Fruit fly (Drosophila melanogaster): Measurements from ENCODE around the gene Snap24.

Gene Snap24

dm6 chr3R:9747272-9747874 lies 15.6 kb downstream of the Snap24 start, which contains the start of gene CG12948 (continued):
- peak; percentile 11 for TF ChIP-seq CHES-1-like (GFP tag; optimal IDR thresholded peaks at IDR 0.05)
- TF ChIP-seq wdn (GFP tag; IDR thresholded peaks at IDR 0.05) = no peak
- TF ChIP-seq gem (tag; optimal IDR thresholded peaks at IDR 0.05) = no peak
- TF ChIP-seq NFAT (GFP tag; IDR thresholded peaks at IDR 0.05) = peak; percentile 64
- peak; percentile 68 for TF ChIP-seq sug (tag; optimal IDR thresholded peaks at IDR 0.05)
- peak; percentile 63; the same call in 1 of the 2 replicates for TF ChIP-seq ato (GFP tag; IDR thresholded peaks at IDR 0.05; ENCODE audit: partially characterized antibody)
- TF ChIP-seq vnd (GFP tag; IDR thresholded peaks at IDR 0.05; ENCODE audit: partially characterized antibody) = peak; percentile 86
- peak; percentile 10 for TF ChIP-seq jumu (GFP tag; optimal IDR thresholded peaks at IDR 0.05)
- peak; percentile 55 for TF ChIP-seq Sin3A (optimal IDR thresholded peaks at IDR 0.05)
- TF ChIP-seq bcd (GFP tag; optimal IDR thresholded peaks at IDR 0.05) = no peak
- peak; percentile 58 for TF ChIP-seq CoRest (tag; optimal IDR thresholded peaks at IDR 0.05)
- peak; percentile 56 for TF ChIP-seq trem (tag; optimal IDR thresholded peaks at IDR 0.05)
- TF ChIP-seq Elba2 (GFP tag; optimal IDR thresholded peaks at IDR 0.05) = no peak
- peak; percentile 56 for TF ChIP-seq CG12769 (tag; optimal IDR thresholded peaks at IDR 0.05)
- peak; percentile 16 for TF ChIP-seq pum (GFP tag; optimal IDR thresholded peaks at IDR 0.05)
- TF ChIP-seq Hr51 (GFP tag; optimal IDR thresholded peaks at IDR 0.05) = peak in 1 of 2 experiments; percentile 36
- TF ChIP-seq sob (GFP tag; IDR thresholded peaks at IDR 0.05) = peak; percentile 60
- peak; percentile 11; the same call in 1 of the 3 replicates for TF ChIP-seq Dbx (GFP tag; IDR thresholded peaks at IDR 0.05)
- no peak; the same call in 1 of the 2 replicates for TF ChIP-seq CG31441 (GFP tag; IDR thresholded peaks at IDR 0.05)
- TF ChIP-seq CG11247 (GFP tag; IDR thresholded peaks at IDR 0.05) = peak; percentile 18; the same call in 1 of the 2 replicates
- TF ChIP-seq sr (GFP tag; IDR thresholded peaks at IDR 0.05) = peak; percentile 93
- peak; percentile 69 for TF ChIP-seq CG13424 (tag; optimal IDR thresholded peaks at IDR 0.05)
- no peak for TF ChIP-seq CG8765 (GFP tag; IDR thresholded peaks at IDR 0.05)
- no peak for TF ChIP-seq Nf-YC (tag; optimal IDR thresholded peaks at IDR 0.05)
- peak; percentile 39 for TF ChIP-seq CG12155 (GFP tag; optimal IDR thresholded peaks at IDR 0.05)
- peak; percentile 54 for TF ChIP-seq CG13296 (GFP tag; optimal IDR thresholded peaks at IDR 0.05)
- TF ChIP-seq ems (GFP tag; optimal IDR thresholded peaks at IDR 0.05) = peak; percentile 11
- no peak for TF ChIP-seq jigr1 (GFP tag; IDR thresholded peaks at IDR 0.05)
- TF ChIP-seq knrl (GFP tag; IDR thresholded peaks at IDR 0.05; ENCODE audit: partially characterized antibody) = peak; percentile 87; the same call in 2 of the 3 replicates
- TF ChIP-seq CG30403 (GFP tag; optimal IDR thresholded peaks at IDR 0.05) = peak; percentile 72
- no peak for TF ChIP-seq NC2β (GFP tag; optimal IDR thresholded peaks at IDR 0.05)
- peak; percentile 90 for TF ChIP-seq sens (GFP tag)
- no peak for TF ChIP-seq CG17186 (GFP tag; optimal IDR thresholded peaks at IDR 0.05)
- peak; percentile 46 to 52 for TF ChIP-seq dpn (GFP tag; optimal IDR thresholded peaks at IDR 0.05)
- TF ChIP-seq oc (tag; optimal IDR thresholded peaks at IDR 0.05) = no peak
- peak; percentile 79; the same call in 1 of the 3 replicates for TF ChIP-seq mld (GFP tag; IDR thresholded peaks at IDR 0.05; ENCODE audit: partially characterized antibody)
- TF ChIP-seq zen (tag; optimal IDR thresholded peaks at IDR 0.05) = no peak
- TF ChIP-seq CG9437 (GFP tag; optimal IDR thresholded peaks at IDR 0.05) = peak; percentile 30
- TF ChIP-seq CG33557 (GFP tag; optimal IDR thresholded peaks at IDR 0.05) = peak; percentile 60
- peak; percentile 36 to 83 for TF ChIP-seq Pdp1 (GFP tag; optimal IDR thresholded peaks at IDR 0.05)
- no peak for TF ChIP-seq Meics (GFP tag; optimal IDR thresholded peaks at IDR 0.05)
- TF ChIP-seq CG9932 (GFP tag; IDR thresholded peaks at IDR 0.05) = peak; percentile 77
- TF ChIP-seq Trl (optimal IDR thresholded peaks at IDR 0.05) = no peak
- TF ChIP-seq Trl (GFP tag; optimal IDR thresholded peaks at IDR 0.05) = peak; percentile 52
- peak; percentile 19 for TF ChIP-seq Side (GFP tag; optimal IDR thresholded peaks at IDR 0.05)
- TF ChIP-seq YL-1 (GFP tag; optimal IDR thresholded peaks at IDR 0.05) = peak; percentile 45
- peak; percentile 60 for TF ChIP-seq mam (GFP tag; optimal IDR thresholded peaks at IDR 0.05)
- peak; percentile 31 for TF ChIP-seq CG8388 (GFP tag; optimal IDR thresholded peaks at IDR 0.05)
- peak; percentile 48 for TF ChIP-seq CG14710 (tag; optimal IDR thresholded peaks at IDR 0.05)
- no peak for TF ChIP-seq CrebB (tag; optimal IDR thresholded peaks at IDR 0.05)
- TF ChIP-seq Hr39 (optimal IDR thresholded peaks at IDR 0.05) = no peak

All from whole organism, embryonic.